Fruit fly (Drosophila melanogaster) whole organism, embryonic: ENCODE data around the gene Neu2.

Source experiments
- Atf3 ChIP-seq: fragments of 200-800 bp; sonication (Bioruptor generic); optimal IDR thresholded peaks from 3 replicates; lab custom pipeline; 2016; ENCODE audit warnings: missing biosample characterization, missing genetic modification characterization
- Atf6 ChIP-seq: fragments of 200-800 bp; sonication (Bioruptor generic); IDR thresholded peaks from 2 replicates; pipeline ENCODE4 v1.3.6; 2022; ENCODE audit warnings: missing biosample characterization, missing genetic modification characterization
- CG1024 ChIP-seq: fragments of 200-800 bp; sonication (Bioruptor generic); IDR thresholded peaks from 2 replicates; pipeline ENCODE4 v1.3.6; 2022; ENCODE audit warnings: missing biosample characterization, missing genetic modification characterization
- CG10462 ChIP-seq: fragments of 200-800 bp; sonication (Bioruptor generic); optimal IDR thresholded peaks from 2 replicates; lab custom pipeline; 2016; ENCODE audit warnings: missing biosample characterization, missing genetic modification characterization
- CG11695 ChIP-seq: fragments of 200-800 bp; sonication (Bioruptor generic); IDR thresholded peaks from 3 replicates; pipeline ENCODE4 v1.3.6; 2022; ENCODE audit warnings: missing biosample characterization, missing genetic modification characterization
- CG12659 ChIP-seq: fragments of 200-800 bp; sonication (Bioruptor generic); optimal IDR thresholded peaks from 3 replicates; lab custom pipeline; 2017; ENCODE audit warnings: mild to moderate bottlenecking, missing biosample characterization, missing genetic modification reagents, missing genetic modification characterization
- CG12744 ChIP-seq: fragments of 200-800 bp; sonication (Bioruptor generic); optimal IDR thresholded peaks from 2 replicates; lab custom pipeline; 2016; ENCODE audit warnings: missing biosample characterization, missing genetic modification characterization
- CG14667 ChIP-seq: fragments of 200-800 bp; sonication (Bioruptor generic); IDR thresholded peaks from 2 replicates; pipeline ENCODE4 v1.3.6; 2022; ENCODE audit warnings: missing biosample characterization, missing genetic modification characterization
- CG14710 ChIP-seq: fragments of 200-800 bp; sonication (Bioruptor generic); optimal IDR thresholded peaks from 3 replicates; lab custom pipeline; 2019; ENCODE audit warnings: missing biosample characterization, mild to moderate bottlenecking, missing genetic modification characterization, moderate library complexity
- CG14860 ChIP-seq: fragments of 200-800 bp; sonication (Bioruptor generic); IDR thresholded peaks from 3 replicates; pipeline ENCODE4 v1.3.6; 2022; ENCODE audit warnings: missing biosample characterization, missing genetic modification characterization; ENCODE audit not compliant: partially characterized antibody
- CG15269 ChIP-seq: fragments of 200-800 bp; sonication (Bioruptor generic); optimal IDR thresholded peaks from 2 replicates; lab custom pipeline; 2018; ENCODE audit warnings: missing biosample characterization, mild to moderate bottlenecking, missing genetic modification characterization, moderate library complexity
- CG17385 ChIP-seq: fragments of 200-800 bp; sonication (Bioruptor generic); optimal IDR thresholded peaks from 3 replicates; lab custom pipeline; 2018; ENCODE audit warnings: missing biosample characterization, mild to moderate bottlenecking, missing genetic modification characterization
- CG2875 ChIP-seq: fragments of 200-800 bp; sonication (Bioruptor generic); optimal IDR thresholded peaks from 2 replicates; lab custom pipeline; 2017; ENCODE audit warnings: missing biosample characterization, mild to moderate bottlenecking, missing genetic modification characterization, missing genetic modification reagents
- CG2889 ChIP-seq: fragments of 200-800 bp; sonication (Bioruptor generic); IDR thresholded peaks from 3 replicates; pipeline ENCODE4 v1.3.6; 2022; ENCODE audit warnings: missing biosample characterization, missing genetic modification characterization
- CG32532 ChIP-seq: fragments of 200-800 bp; sonication (Bioruptor generic); IDR thresholded peaks from 2 replicates; pipeline ENCODE4 v1.3.6; 2022; ENCODE audit warnings: missing biosample characterization, missing genetic modification characterization
- CG34422 ChIP-seq: fragments of 200-800 bp; sonication (Bioruptor generic); IDR thresholded peaks from 3 replicates; pipeline ENCODE4 v1.3.6; 2022; ENCODE audit warnings: missing biosample characterization, missing genetic modification characterization
- CG3995 ChIP-seq: fragments of 200-800 bp; sonication (Bioruptor generic); optimal IDR thresholded peaks from 3 replicates; lab custom pipeline; 2016; ENCODE audit warnings: missing biosample characterization, missing genetic modification characterization
- CG42726 ChIP-seq: fragments of 200-800 bp; sonication (Bioruptor generic); IDR thresholded peaks from 2 replicates; pipeline ENCODE4 v1.3.6; 2022; ENCODE audit warnings: missing biosample characterization, missing genetic modification characterization; ENCODE audit not compliant: partially characterized antibody
- CG4328 ChIP-seq: fragments of 200-800 bp; sonication (Bioruptor generic); optimal IDR thresholded peaks from 3 replicates; lab custom pipeline; 2017; ENCODE audit warnings: missing biosample characterization, missing genetic modification reagents, missing genetic modification characterization
- CG4424 ChIP-seq: fragments of 200-800 bp; sonication (Bioruptor generic); optimal IDR thresholded peaks from 3 replicates; lab custom pipeline; 2016; ENCODE audit warnings: missing biosample characterization, missing genetic modification characterization
- CG4730 ChIP-seq: fragments of 200-800 bp; sonication (Bioruptor generic); IDR thresholded peaks from 2 replicates; pipeline ENCODE4 v1.3.6; 2022; ENCODE audit warnings: missing biosample characterization, missing genetic modification characterization
- CG6683 ChIP-seq: fragments of 200-800 bp; sonication (Bioruptor generic); optimal IDR thresholded peaks from 2 replicates; lab custom pipeline; 2017; ENCODE audit warnings: missing biosample characterization, mild to moderate bottlenecking, missing genetic modification characterization, missing genetic modification reagents
- CG6854 ChIP-seq: fragments of 200-800 bp; sonication (Bioruptor generic); optimal IDR thresholded peaks from 3 replicates; lab custom pipeline; 2017; ENCODE audit warnings: missing biosample characterization, mild to moderate bottlenecking, missing genetic modification characterization
- CG7786 ChIP-seq: fragments of 200-800 bp; sonication (Bioruptor generic); optimal IDR thresholded peaks from 2 replicates; lab custom pipeline; 2016; ENCODE audit warnings: missing biosample characterization, missing genetic modification characterization
- CG9876 ChIP-seq: fragments of 200-800 bp; sonication (Bioruptor generic); optimal IDR thresholded peaks from 2 replicates; lab custom pipeline; 2016; ENCODE audit warnings: missing biosample characterization, missing genetic modification characterization
- Dek ChIP-seq: fragments of 200-800 bp; sonication (Bioruptor generic); optimal IDR thresholded peaks from 3 replicates; lab custom pipeline; 2019; ENCODE audit warnings: missing biosample characterization, mild to moderate bottlenecking, missing genetic modification characterization, moderate library complexity
- Dref ChIP-seq: fragments of 200-800 bp; sonication (Bioruptor generic); IDR thresholded peaks from 2 replicates; pipeline ENCODE4 v1.3.6; 2022; ENCODE audit warnings: missing biosample characterization, missing genetic modification characterization
- E2f2 ChIP-seq: fragments of 200-800 bp; sonication (Bioruptor generic); IDR thresholded peaks from 2 replicates; pipeline ENCODE4 v1.3.6; 2022; ENCODE audit warnings: missing biosample characterization, missing genetic modification characterization
- Ets65A ChIP-seq: fragments of 200-800 bp; sonication (Bioruptor generic); peaks from one replicate; lab custom pipeline; 2016; ENCODE audit warnings: missing biosample characterization, missing genetic modification characterization
- Gug ChIP-seq: fragments of 200-800 bp; sonication (Bioruptor generic); IDR thresholded peaks from 4 replicates; pipeline ENCODE4 v1.3.6; 2022; ENCODE audit warnings: missing biosample characterization, missing genetic modification characterization
- Hsf ChIP-seq: fragments of 200-800 bp; sonication (Bioruptor generic); optimal IDR thresholded peaks from 3 replicates; lab custom pipeline; 2016; ENCODE audit warnings: missing biosample characterization, missing genetic modification characterization
- Mad ChIP-seq: fragments of 200-800 bp; sonication (Bioruptor generic); optimal IDR thresholded peaks from 2 replicates; lab custom pipeline; 2016; ENCODE audit warnings: missing biosample characterization, missing genetic modification characterization
- Max ChIP-seq: fragments of 200-800 bp; sonication (Bioruptor generic); optimal IDR thresholded peaks from 2 replicates; lab custom pipeline; 2016; ENCODE audit warnings: missing biosample characterization, mild to moderate bottlenecking, missing genetic modification characterization
- Pdp1 ChIP-seq, 2 experiments: fragments of 200-800 bp; sonication (Bioruptor generic); optimal IDR thresholded peaks; 3 replicates each; lab custom pipeline; 2016; ENCODE audit warnings: missing biosample characterization in 2 of 2, missing genetic modification characterization in 2 of 2, mild to moderate bottlenecking in 1 of 2, moderate library complexity in 1 of 2
- Sry-β ChIP-seq: fragments of 200-800 bp; sonication (Bioruptor generic); optimal IDR thresholded peaks from 2 replicates; lab custom pipeline; 2018; ENCODE audit warnings: missing biosample characterization, mild to moderate bottlenecking, missing genetic modification characterization, moderate library complexity
- Ssrp ChIP-seq: fragments of 200-800 bp; sonication (Bioruptor generic); optimal IDR thresholded peaks from 2 replicates; lab custom pipeline; 2018; ENCODE audit warnings: missing biosample characterization, mild to moderate bottlenecking, missing genetic modification characterization, moderate library complexity
- Taf1 ChIP-seq: fragments of 200-800 bp; sonication (Bioruptor generic); IDR thresholded peaks from 2 replicates; pipeline ENCODE4 v1.3.6; 2022; ENCODE audit warnings: missing biosample characterization, missing genetic modification characterization
- ato ChIP-seq: fragments of 200-800 bp; sonication (Bioruptor generic); IDR thresholded peaks from 2 replicates; pipeline ENCODE4 v1.3.6; 2022; ENCODE audit warnings: missing biosample characterization, missing genetic modification characterization; ENCODE audit not compliant: partially characterized antibody
- az2 ChIP-seq: fragments of 200-800 bp; sonication (Bioruptor generic); optimal IDR thresholded peaks from 3 replicates; lab custom pipeline; 2016; ENCODE audit warnings: missing biosample characterization, missing genetic modification characterization
- crp ChIP-seq, 2 experiments: fragments of 200-800 bp; sonication (Bioruptor generic); optimal IDR thresholded peaks; 2 replicates in 1 of 2; 3 replicates in 1 of 2; lab custom pipeline; 2017; ENCODE audit warnings: missing biosample characterization in 2 of 2, missing genetic modification characterization in 2 of 2, mild to moderate bottlenecking in 1 of 2, moderate library complexity in 1 of 2
- fu2 ChIP-seq: fragments of 200-800 bp; sonication (Bioruptor generic); optimal IDR thresholded peaks from 2 replicates; lab custom pipeline; 2016; ENCODE audit warnings: missing biosample characterization, missing genetic modification characterization
- pan ChIP-seq, 4 experiments: fragments of >200 bp in 3 of 4; fragments of 200-800 bp in 1 of 4; sonication (Bioruptor generic) in 1 of 4; optimal IDR thresholded peaks in 3 of 4; IDR thresholded peaks in 1 of 4; 2 replicates each; pipeline versions ENCODE4 v1.3.6 to Lab custom; 2017 to 2022; ENCODE audit warnings: missing biosample characterization in 2 of 4, missing genetic modification characterization in 2 of 4, mixed read lengths in 1 of 4
- pzg ChIP-seq: fragments of 200-800 bp; sonication (Bioruptor generic); optimal IDR thresholded peaks from 3 replicates; lab custom pipeline; 2018; ENCODE audit warnings: missing biosample characterization, mild to moderate bottlenecking, missing genetic modification characterization, moderate library complexity
- shn ChIP-seq: fragments of 200-800 bp; sonication (Bioruptor generic); optimal IDR thresholded peaks from 3 replicates; lab custom pipeline; 2016; ENCODE audit warnings: missing biosample characterization, missing genetic modification characterization
- so ChIP-seq: fragments of 200-800 bp; sonication (Bioruptor generic); IDR thresholded peaks from 3 replicates; pipeline ENCODE4 v1.3.6; 2022; ENCODE audit warnings: missing biosample characterization, missing genetic modification characterization
- tgo ChIP-seq: fragments of 200-800 bp; sonication (Bioruptor generic); IDR thresholded peaks from 3 replicates; pipeline ENCODE4 v1.3.6; 2022; ENCODE audit warnings: missing biosample characterization, missing genetic modification characterization

Neu2 gene

dm6 chr3L:21539245-21540196 is 49.1 kb upstream of the Neu2 start, which contains the start of the genes COX8 and VhaM9.7-b (continued):
- TF ChIP-seq CG42726 (GFP tag; lab: Robert Waterston, UW) (peak; percentile 79), CG14667 (GFP tag; lab: Robert Waterston, UW) (no peak), CG4328 (GFP tag; lab: Kevin White, UChicago) (peak; percentile 8), Atf3 (GFP tag; lab: Kevin White, UChicago) (no peak), Gug (GFP tag; lab: Robert Waterston, UW) (peak; percentile 58; the same call in 2 of the 4 replicates), CG6854 (GFP tag; lab: Kevin White, UChicago) (no peak), CG3995 (GFP tag; lab: Kevin White, UChicago) (peak; percentile 55), az2 (GFP tag; lab: Kevin White, UChicago) (peak; percentile 57), CG15269 (tag; lab: Kevin White, UChicago) (no peak), CG2889 (0 out of 3 replicates have a peak, but pooled peaks have one; percentile 22), CG10462 (peak; percentile 42), Ssrp (tag; lab: Kevin White, UChicago) (peak; percentile 71), Pdp1 (GFP tag; optimal IDR thresholded peaks at IDR 0.05; lab: Kevin White, UChicago) (peak; percentile 51 to 99), CG2875 (GFP tag; lab: Kevin White, UChicago) (no peak), pzg (GFP tag; lab: Kevin White, UChicago) (peak; percentile 67), CG4730 (GFP tag; lab: Robert Waterston, UW) (0 out of 2 replicates have a peak, but pooled peaks have one; percentile 67), pan (optimal IDR thresholded peaks at IDR 0.05; lab: Kevin White, UChicago) (no peak), pan (GFP tag; optimal IDR thresholded peaks at IDR 0.05 in 1 of 2, IDR thresholded peaks at IDR 0.05 in 1 of 2) (peak in 1 of 2 experiments; percentile 37), CG12659 (GFP tag; lab: Kevin White, UChicago) (peak; percentile 79), Ets65A (GFP tag; lab: Kevin White, UChicago) (peak; percentile 96), Dek (no peak), crp (GFP tag; optimal IDR thresholded peaks at IDR 0.05; lab: Kevin White, UChicago) (peak in 1 of 2 experiments; percentile 58), CG4424 (GFP tag; lab: Kevin White, UChicago) (peak; percentile 69), Taf1 (GFP tag; lab: Robert Waterston, UW) (peak; percentile 62; the same call in 1 of the 2 replicates), E2f2 (GFP tag; lab: Robert Waterston, UW) (0 out of 2 replicates have a peak, but pooled peaks have one; percentile 30), Atf6 (peak; percentile 48; the same call in 1 of the 2 replicates), shn (GFP tag; lab: Kevin White, UChicago) (peak; percentile 52), CG14710 (tag; lab: Kevin White, UChicago) (peak; percentile 82), so (GFP tag; lab: Robert Waterston, UW) (no peak), Max (GFP tag; lab: Kevin White, UChicago) (peak; percentile 58), Hsf (GFP tag; lab: Kevin White, UChicago) (peak; percentile 77), CG9876 (GFP tag; lab: Kevin White, UChicago) (peak; percentile 53), CG32532 (GFP tag; lab: Robert Waterston, UW) (peak; percentile 70; the same call in 1 of the 2 replicates), CG7786 (GFP tag; lab: Kevin White, UChicago) (peak; percentile 30), CG34422 (GFP tag; lab: Robert Waterston, UW) (peak; percentile 66), Dref (no peak; the same call in none of the 2 replicates), CG17385 (GFP tag; lab: Kevin White, UChicago) (peak; percentile 97), Mad (GFP tag; lab: Kevin White, UChicago) (no peak), ato (GFP tag; lab: Robert Waterston, UW) (peak; percentile 48; the same call in 1 of the 2 replicates), CG1024 (GFP tag; lab: Robert Waterston, UW) (0 out of 2 replicates have a peak, but pooled peaks have one; percentile 16), CG11695 (GFP tag; lab: Robert Waterston, UW) (no peak), CG14860 (GFP tag; lab: Robert Waterston, UW) (peak; percentile 61; the same call in 1 of the 3 replicates), fu2 (GFP tag; lab: Kevin White, UChicago) (peak; percentile 2), CG6683 (GFP tag; lab: Kevin White, UChicago) (no peak), CG12744 (no peak), Sry-β (GFP tag; lab: Kevin White, UChicago) (no peak), tgo (GFP tag; lab: Robert Waterston, UW) (peak; percentile 58; the same call in 2 of the 3 replicates)
